Worm (Caenorhabditis elegans): ENCODE measurements around the gene C18D11.6.

DNA sequence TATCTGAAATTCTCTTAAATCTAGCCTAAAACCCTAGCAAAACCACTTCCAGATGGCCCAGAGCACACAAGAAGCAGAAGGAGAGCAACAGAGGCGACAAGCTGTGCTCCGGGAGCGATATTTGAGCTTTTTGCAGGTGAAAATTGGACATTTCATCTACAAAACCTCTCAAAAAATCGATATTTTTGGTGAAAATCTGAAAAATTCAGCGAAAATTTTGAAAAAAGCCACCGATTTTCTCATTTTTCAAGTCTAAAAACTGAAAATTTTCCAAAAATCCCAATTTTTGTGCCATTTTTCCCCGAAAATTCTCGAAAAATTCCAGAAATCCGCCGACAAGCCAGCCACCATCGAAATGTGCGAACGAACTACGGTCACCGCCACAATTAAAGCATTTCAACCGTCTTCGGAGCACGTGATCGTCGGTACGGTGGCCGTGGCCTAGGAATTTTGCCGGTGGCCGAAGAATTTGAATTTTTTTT, 30.1 kb upstream of the C18D11.6 start, which contains the start of gene C24H11.5:
- TF ChIP-seq egl-27 (tag; optimal IDR thresholded peaks at IDR 0.05) (no peak), crh-2 (tag; optimal IDR thresholded peaks at IDR 0.05) (no peak), dmd-4 (tag; optimal IDR thresholded peaks at IDR 0.05) (no peak), snpc-4 (tag; optimal IDR thresholded peaks at IDR 0.05) (no peak), nhr-10 (tag; optimal IDR thresholded peaks at IDR 0.05) (no peak), nhr-6 (tag; optimal IDR thresholded peaks at IDR 0.05) (no peak)

All from whole organism, L2 larva.